Fruit fly (Drosophila melanogaster): ENCODE data around the gene CG14933.

CG14933 gene

dm6 chr2L:11833786-11834185 lies 8.8 kb upstream of the CG14933 start, which contains the start of gene CG45011:
Gene CG45011, plus strand, starts transcription at chr2L:11834086.
- TF ChIP-seq cyc (GFP tag; optimal IDR thresholded peaks at IDR 0.05) (no peak), eg (GFP tag; IDR thresholded peaks at IDR 0.05) (no peak), topi (GFP tag; optimal IDR thresholded peaks at IDR 0.05) (no peak), CG7368 (GFP tag; optimal IDR thresholded peaks at IDR 0.05) (no peak), lz (GFP tag; optimal IDR thresholded peaks at IDR 0.05) (no peak), Hr4 (GFP tag; optimal IDR thresholded peaks at IDR 0.05) (no peak), OdsH (GFP tag; optimal IDR thresholded peaks at IDR 0.05) (no peak), acj6 (GFP tag; optimal IDR thresholded peaks at IDR 0.05) (no peak), CG1621 (tag; optimal IDR thresholded peaks at IDR 0.05) (no peak), CG11762 (GFP tag; optimal IDR thresholded peaks at IDR 0.05; ENCODE audit: insufficient read depth) (no peak), ss (GFP tag; optimal IDR thresholded peaks at IDR 0.05) (no peak)

- TF ChIP-seq topi (GFP tag; optimal IDR thresholded peaks at IDR 0.05) (no peak), CG11762 (GFP tag; optimal IDR thresholded peaks at IDR 0.05; ENCODE audit: insufficient read depth) (no peak), CG15336 (GFP tag; IDR thresholded peaks at IDR 0.05) (no peak)
These were observed 8.3 kb upstream of the CG14933 start, which contains the start of gene CG45012 for dm6 chr2L:11834308-11834707. Gene CG45012, plus strand, starts transcription at chr2L:11834608.

dm6 chr2L:11836943-11837342 lies 5.7 kb upstream of the CG14933 start, which contains the start of gene Sfp33A4:
Gene Sfp33A4, plus strand, starts transcription at chr2L:11837243.
- TF ChIP-seq spab (GFP tag; optimal IDR thresholded peaks at IDR 0.05) (no peak), fd59A (GFP tag; optimal IDR thresholded peaks at IDR 0.05) (no peak), net (GFP tag; optimal IDR thresholded peaks at IDR 0.05) (no peak), CG3919 (GFP tag; optimal IDR thresholded peaks at IDR 0.05) (no peak), CG10669 (GFP tag; optimal IDR thresholded peaks at IDR 0.05) (no peak), CG8319 (GFP tag; optimal IDR thresholded peaks at IDR 0.05) (no peak)

dm6 chr2L:11837413-11837812 lies 5.2 kb upstream of the CG14933 start, which contains the start of gene Sfp33A2:
Gene Sfp33A2, plus strand, starts transcription at chr2L:11837713.
- TF ChIP-seq Hr38 (GFP tag; optimal IDR thresholded peaks at IDR 0.05) = no peak
- no peak for TF ChIP-seq CG32006 (GFP tag; optimal IDR thresholded peaks at IDR 0.05)
- no peak for TF ChIP-seq Hr4 (GFP tag; optimal IDR thresholded peaks at IDR 0.05)
- no peak for TF ChIP-seq Ets21C (GFP tag; optimal IDR thresholded peaks at IDR 0.05)
- no peak for TF ChIP-seq CG10669 (GFP tag; optimal IDR thresholded peaks at IDR 0.05)
- TF ChIP-seq CG3919 (GFP tag; optimal IDR thresholded peaks at IDR 0.05) = no peak
- no peak for TF ChIP-seq Sox15 (GFP tag; optimal IDR thresholded peaks at IDR 0.05)
- TF ChIP-seq CG6163 (GFP tag; IDR thresholded peaks at IDR 0.05) = no peak
- no peak for TF ChIP-seq Ets96B (tag; optimal IDR thresholded peaks at IDR 0.05)
- no peak for TF ChIP-seq pdm3 (GFP tag; optimal IDR thresholded peaks at IDR 0.05)

- TF ChIP-seq CG8119 (GFP tag; IDR thresholded peaks at IDR 0.05) (no peak), dsx (GFP tag; optimal IDR thresholded peaks at IDR 0.05; ENCODE audit: poor library complexity, severe bottlenecking) (no peak), Ets21C (GFP tag; optimal IDR thresholded peaks at IDR 0.05) (no peak), Eip75B (GFP tag; optimal IDR thresholded peaks at IDR 0.05) (no peak), Smox (GFP tag; optimal IDR thresholded peaks at IDR 0.05) (no peak), CG3919 (GFP tag; optimal IDR thresholded peaks at IDR 0.05) (no peak), Lpt (GFP tag; optimal IDR thresholded peaks at IDR 0.05) (no peak), pdm3 (GFP tag; optimal IDR thresholded peaks at IDR 0.05) (no peak), CG11762 (GFP tag; optimal IDR thresholded peaks at IDR 0.05; ENCODE audit: insufficient read depth) (no peak), CG4318 (GFP tag; optimal IDR thresholded peaks at IDR 0.05) (no peak), esn (GFP tag; optimal IDR thresholded peaks at IDR 0.05) (no peak), CG6792 (GFP tag; optimal IDR thresholded peaks at IDR 0.05) (no peak), ss (GFP tag; optimal IDR thresholded peaks at IDR 0.05) (no peak), CG11902 (GFP tag; optimal IDR thresholded peaks at IDR 0.05) (no peak), Met (GFP tag; optimal IDR thresholded peaks at IDR 0.05) (no peak), CG8319 (GFP tag; optimal IDR thresholded peaks at IDR 0.05) (no peak)
These were observed 3.0 kb upstream of the CG14933 start, which contains the start of gene Sfp33A3 for dm6 chr2L:11839612-11840011. Gene Sfp33A3, plus strand, starts transcription at chr2L:11839912.
